Fruit fly (Drosophila melanogaster) whole organism, embryonic: Measurements from ENCODE around the gene teq.
A peak's percentile ranks its signal among the peaks of the same experiment; 100 is the strongest.

Source experiments
- Aef1 ChIP-seq: fragments of 200-800 bp; sonication (Bioruptor generic); IDR thresholded peaks from 3 replicates; pipeline ENCODE4 v1.3.6; 2022; ENCODE audit warnings: missing biosample characterization, missing genetic modification characterization
- CG10462 ChIP-seq: fragments of 200-800 bp; sonication (Bioruptor generic); optimal IDR thresholded peaks from 2 replicates; lab custom pipeline; 2016; ENCODE audit warnings: missing biosample characterization, missing genetic modification characterization
- CG17328 ChIP-seq: fragments of 200-800 bp; sonication (Bioruptor generic); IDR thresholded peaks from 2 replicates; pipeline ENCODE4 v1.3.6; 2022; ENCODE audit warnings: missing biosample characterization, missing genetic modification characterization
- CG2116 ChIP-seq: fragments of 200-800 bp; sonication (Bioruptor generic); optimal IDR thresholded peaks from 3 replicates; lab custom pipeline; 2018; ENCODE audit warnings: missing biosample characterization, mild to moderate bottlenecking, missing genetic modification characterization
- CG30431 ChIP-seq: fragments of 200-800 bp; sonication (Bioruptor generic); optimal IDR thresholded peaks from 2 replicates; lab custom pipeline; 2017; ENCODE audit warnings: missing biosample characterization, missing genetic modification characterization
- CG31388 ChIP-seq: fragments of 200-800 bp; sonication (Bioruptor generic); optimal IDR thresholded peaks from 2 replicates; lab custom pipeline; 2016; ENCODE audit warnings: missing biosample characterization, missing genetic modification characterization
- CG3163 ChIP-seq: fragments of 200-800 bp; sonication (Bioruptor generic); optimal IDR thresholded peaks from 3 replicates; lab custom pipeline; 2016; ENCODE audit warnings: missing biosample characterization, missing genetic modification characterization
- CG34376 ChIP-seq: fragments of 200-800 bp; sonication (Bioruptor generic); optimal IDR thresholded peaks from 2 replicates; lab custom pipeline; 2018; ENCODE audit warnings: missing biosample characterization, mild to moderate bottlenecking, missing genetic modification characterization
- CG3995 ChIP-seq: fragments of 200-800 bp; sonication (Bioruptor generic); optimal IDR thresholded peaks from 3 replicates; lab custom pipeline; 2016; ENCODE audit warnings: missing biosample characterization, missing genetic modification characterization
- CG43689 ChIP-seq: fragments of 200-800 bp; sonication (Bioruptor generic); IDR thresholded peaks from 2 replicates; pipeline ENCODE4 v1.3.6; 2022; ENCODE audit warnings: missing biosample characterization, missing genetic modification characterization
- CG5180 ChIP-seq: fragments of 200-800 bp; sonication (Bioruptor generic); optimal IDR thresholded peaks from 3 replicates; lab custom pipeline; 2017; ENCODE audit warnings: missing biosample characterization, missing genetic modification characterization, mild to moderate bottlenecking, moderate library complexity, missing genetic modification reagents
- CG6175 ChIP-seq: fragments of 200-800 bp; sonication (Bioruptor generic); IDR thresholded peaks from 3 replicates; pipeline ENCODE4 v1.3.6; 2022; ENCODE audit warnings: missing biosample characterization, missing genetic modification characterization
- CG9609 ChIP-seq: fragments of 200-800 bp; sonication (Bioruptor generic); optimal IDR thresholded peaks from 3 replicates; lab custom pipeline; 2016; ENCODE audit warnings: missing biosample characterization, missing genetic modification characterization
- D ChIP-seq, 2 experiments: fragments of 200-800 bp in 1 of 2; fragments of >200 bp in 1 of 2; sonication (Bioruptor generic) in 1 of 2; optimal IDR thresholded peaks; 2 replicates in 1 of 2; 3 replicates in 1 of 2; lab custom pipeline; 2017; ENCODE audit warnings: mild to moderate bottlenecking in 1 of 2, missing biosample characterization in 1 of 2, missing genetic modification characterization in 1 of 2, missing genetic modification reagents in 1 of 2
- Dek ChIP-seq: fragments of 200-800 bp; sonication (Bioruptor generic); optimal IDR thresholded peaks from 3 replicates; lab custom pipeline; 2019; ENCODE audit warnings: missing biosample characterization, mild to moderate bottlenecking, missing genetic modification characterization, moderate library complexity
- Dfd ChIP-seq, 2 experiments: fragments of >200 bp; optimal IDR thresholded peaks; 2 replicates each; lab custom pipeline; 2017; ENCODE audit warnings: missing biosample characterization in 2 of 2, missing genetic modification characterization in 2 of 2
- Dll ChIP-seq: fragments of 200-800 bp; sonication (Bioruptor generic); IDR thresholded peaks from 4 replicates; pipeline ENCODE4 v1.3.6; 2022; ENCODE audit warnings: missing biosample characterization, missing genetic modification characterization; ENCODE audit not compliant: partially characterized antibody
- Fer3 ChIP-seq: fragments of 200-800 bp; sonication (Bioruptor generic); optimal IDR thresholded peaks from 2 replicates; lab custom pipeline; 2018; ENCODE audit warnings: missing biosample characterization, mild to moderate bottlenecking, missing genetic modification characterization, moderate library complexity
- Gug ChIP-seq: fragments of 200-800 bp; sonication (Bioruptor generic); IDR thresholded peaks from 4 replicates; pipeline ENCODE4 v1.3.6; 2022; ENCODE audit warnings: missing biosample characterization, missing genetic modification characterization
- Hand ChIP-seq: fragments of 200-800 bp; sonication (Bioruptor generic); optimal IDR thresholded peaks from 2 replicates; lab custom pipeline; 2017; ENCODE audit warnings: mild to moderate bottlenecking, missing biosample characterization, missing genetic modification reagents, missing genetic modification characterization
- MESR4 ChIP-seq: fragments of 200-800 bp; sonication (Bioruptor generic); optimal IDR thresholded peaks from 2 replicates; lab custom pipeline; 2018; ENCODE audit warnings: missing biosample characterization, mild to moderate bottlenecking, missing genetic modification characterization, moderate library complexity
- Neu2 ChIP-seq: fragments of 200-800 bp; sonication (Bioruptor generic); optimal IDR thresholded peaks from 3 replicates; lab custom pipeline; 2016; ENCODE audit warnings: missing biosample characterization, missing genetic modification characterization, borderline replicate concordance
- NfI ChIP-seq: fragments of 200-800 bp; sonication (Bioruptor generic); optimal IDR thresholded peaks from 3 replicates; lab custom pipeline; 2018; ENCODE audit warnings: missing biosample characterization, mild to moderate bottlenecking, missing genetic modification characterization, moderate library complexity
- Rfx ChIP-seq: fragments of 200-800 bp; sonication (Bioruptor generic); IDR thresholded peaks from 2 replicates; pipeline ENCODE4 v1.3.6; 2022; ENCODE audit warnings: missing biosample characterization, missing genetic modification characterization
- Vsx1 ChIP-seq: fragments of 200-800 bp; sonication (Bioruptor generic); optimal IDR thresholded peaks from 2 replicates; lab custom pipeline; 2017; ENCODE audit warnings: missing biosample characterization, mild to moderate bottlenecking, missing genetic modification characterization, missing genetic modification reagents
- ase ChIP-seq: fragments of 200-800 bp; sonication (Bioruptor generic); IDR thresholded peaks from 3 replicates; pipeline ENCODE4 v1.3.6; 2022; ENCODE audit warnings: missing biosample characterization, missing genetic modification characterization
- bcd ChIP-seq: fragments of 200-800 bp; sonication (Bioruptor generic); optimal IDR thresholded peaks from 2 replicates; lab custom pipeline; 2017; ENCODE audit warnings: missing biosample characterization, mild to moderate bottlenecking, missing genetic modification characterization
- bowl ChIP-seq: fragments of 200-800 bp; sonication (Bioruptor generic); IDR thresholded peaks from 2 replicates; pipeline ENCODE4 v1.3.6; 2022; ENCODE audit warnings: missing biosample characterization, missing genetic modification characterization
- cas ChIP-seq: fragments of 200-800 bp; sonication (Bioruptor generic); IDR thresholded peaks from 2 replicates; pipeline ENCODE4 v1.3.6; 2022; ENCODE audit warnings: missing biosample characterization, missing genetic modification characterization
- fd3F ChIP-seq: fragments of 200-800 bp; sonication (Bioruptor generic); optimal IDR thresholded peaks from 2 replicates; lab custom pipeline; 2018; ENCODE audit warnings: missing biosample characterization, mild to moderate bottlenecking, missing genetic modification characterization, moderate library complexity
- fu2 ChIP-seq: fragments of 200-800 bp; sonication (Bioruptor generic); optimal IDR thresholded peaks from 2 replicates; lab custom pipeline; 2016; ENCODE audit warnings: missing biosample characterization, missing genetic modification characterization
- gce ChIP-seq: fragments of 200-800 bp; sonication (Bioruptor generic); IDR thresholded peaks from 3 replicates; pipeline ENCODE4 v1.3.6; 2022; ENCODE audit warnings: missing biosample characterization, missing genetic modification characterization
- h ChIP-seq: fragments of >200 bp; optimal IDR thresholded peaks from 2 replicates; lab custom pipeline; 2017
- hb ChIP-seq: fragments of 200-800 bp; sonication (Bioruptor generic); IDR thresholded peaks from 3 replicates; pipeline ENCODE4 v1.3.6; 2022; ENCODE audit warnings: missing biosample characterization, missing genetic modification characterization; ENCODE audit not compliant: partially characterized antibody
- hbn ChIP-seq: fragments of 200-800 bp; sonication (Bioruptor generic); IDR thresholded peaks from 2 replicates; pipeline ENCODE4 v1.3.6; 2022; ENCODE audit warnings: missing biosample characterization, missing genetic modification characterization; ENCODE audit not compliant: partially characterized antibody
- hth ChIP-seq: fragments of >200 bp; optimal IDR thresholded peaks from 2 replicates; lab custom pipeline; 2017; ENCODE audit warnings: inconsistent platforms
- jing ChIP-seq: fragments of 200-800 bp; sonication (Bioruptor generic); optimal IDR thresholded peaks from 2 replicates; lab custom pipeline; 2018; ENCODE audit warnings: missing biosample characterization, mild to moderate bottlenecking, missing genetic modification characterization
- kni ChIP-seq: fragments of 200-800 bp; sonication (Bioruptor generic); optimal IDR thresholded peaks from 3 replicates; lab custom pipeline; 2017; ENCODE audit warnings: mild to moderate bottlenecking, missing biosample characterization, missing genetic modification reagents, missing genetic modification characterization
- lilli ChIP-seq: fragments of 200-800 bp; sonication (Bioruptor generic); optimal IDR thresholded peaks from 3 replicates; lab custom pipeline; 2016; ENCODE audit warnings: missing biosample characterization, missing genetic modification characterization
- lola ChIP-seq, 3 experiments: fragments of >200 bp in 2 of 3; fragments of 200-800 bp in 1 of 3; sonication (Bioruptor generic) in 1 of 3; optimal IDR thresholded peaks; 2 replicates each; lab custom pipeline; 2017 to 2019; ENCODE audit warnings: missing biosample characterization in 3 of 3, missing genetic modification characterization in 3 of 3, mild to moderate bottlenecking in 1 of 3, moderate library complexity in 1 of 3
- mld ChIP-seq: fragments of 200-800 bp; sonication (Bioruptor generic); IDR thresholded peaks from 3 replicates; pipeline ENCODE4 v1.3.6; 2022; ENCODE audit warnings: missing biosample characterization, missing genetic modification characterization; ENCODE audit not compliant: partially characterized antibody
- sc ChIP-seq, 3 experiments: fragments of >200 bp in 2 of 3; fragments of 200-800 bp in 1 of 3; sonication (Bioruptor generic) in 1 of 3; optimal IDR thresholded peaks; 2 replicates in 2 of 3; 3 replicates in 1 of 3; lab custom pipeline; 2017; ENCODE audit warnings: mild to moderate bottlenecking in 1 of 3, missing biosample characterization in 1 of 3, missing genetic modification characterization in 1 of 3, missing genetic modification reagents in 1 of 3
- sim ChIP-seq: fragments of 200-800 bp; sonication (Bioruptor generic); IDR thresholded peaks from 2 replicates; pipeline ENCODE4 v1.3.6; 2022; ENCODE audit warnings: missing biosample characterization, missing genetic modification characterization
- ssp ChIP-seq: fragments of 200-800 bp; sonication (Bioruptor generic); IDR thresholded peaks from 2 replicates; pipeline ENCODE4 v1.3.6; 2022; ENCODE audit warnings: missing biosample characterization, missing genetic modification characterization
- tin ChIP-seq: fragments of 200-800 bp; sonication (Bioruptor generic); optimal IDR thresholded peaks from 3 replicates; lab custom pipeline; 2016; ENCODE audit warnings: missing biosample characterization, missing genetic modification characterization
- tio ChIP-seq: fragments of 200-800 bp; sonication (Bioruptor generic); optimal IDR thresholded peaks from 2 replicates; lab custom pipeline; 2017; ENCODE audit warnings: missing biosample characterization, missing genetic modification characterization, inconsistent platforms
- wor ChIP-seq: fragments of 200-800 bp; sonication (Bioruptor generic); IDR thresholded peaks from 2 replicates; pipeline ENCODE4 v1.3.6; 2022; ENCODE audit warnings: missing biosample characterization, missing genetic modification characterization
- z ChIP-seq: fragments of 200-800 bp; sonication (Bioruptor generic); IDR thresholded peaks from 3 replicates; pipeline ENCODE4 v1.3.6; 2022; ENCODE audit warnings: missing biosample characterization, missing genetic modification characterization

Gene teq

DNA sequence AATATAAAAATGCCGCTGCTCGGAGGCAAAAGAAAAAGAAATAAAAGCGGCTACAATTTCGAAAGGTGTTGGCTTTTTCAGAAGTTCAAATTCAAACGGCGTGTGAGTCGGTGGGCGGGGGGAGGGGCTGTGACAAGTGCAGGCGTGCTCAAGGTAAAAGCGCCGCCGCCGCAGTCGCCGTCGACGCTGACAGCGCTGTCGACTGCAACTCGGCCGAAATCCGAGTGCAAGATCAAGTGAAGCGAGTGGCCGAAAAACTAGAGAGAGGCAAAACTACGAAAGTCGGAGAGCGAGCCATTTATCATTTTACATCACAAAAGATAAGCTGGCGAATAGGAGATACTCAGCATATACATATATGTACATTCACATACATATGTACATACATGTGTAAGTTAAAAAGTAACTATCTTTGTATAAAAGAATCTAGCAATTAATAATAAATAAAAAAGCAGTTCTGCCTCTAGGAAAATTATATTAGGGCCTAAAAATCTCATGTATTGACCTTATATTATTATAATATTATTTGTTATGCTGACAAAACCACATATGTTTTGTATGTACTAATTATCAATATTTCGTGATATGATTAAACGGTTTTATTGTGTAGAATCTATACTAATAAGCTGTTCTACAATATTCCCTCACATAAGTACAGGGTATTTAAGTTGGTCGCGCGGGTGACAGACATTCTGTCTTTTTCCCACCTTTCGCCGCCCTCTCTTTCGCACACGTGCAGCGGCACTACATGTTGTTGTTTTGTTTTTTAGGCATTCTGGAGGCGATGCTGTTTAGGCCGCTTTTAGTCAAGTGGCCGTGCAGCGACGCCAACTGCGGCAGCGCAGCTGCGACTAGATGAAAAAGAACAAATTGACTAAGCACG is 54.5 kb downstream of the teq start (continued):
- no peak for TF ChIP-seq ssp
- peak; percentile 48 for TF ChIP-seq kni
- TF ChIP-seq bowl (GFP tag; lab: Robert Waterston, UW): no peak
- TF ChIP-seq tio (GFP tag; lab: Kevin White, UChicago): peak; percentile 75
- peak; percentile 33 for TF ChIP-seq Fer3 (tag; lab: Kevin White, UChicago)
- no peak for TF ChIP-seq Hand (GFP tag; lab: Kevin White, UChicago)
- TF ChIP-seq Dek: peak; percentile 19
- TF ChIP-seq tin (GFP tag; lab: Kevin White, UChicago): peak; percentile 51
- TF ChIP-seq CG17328 (GFP tag; lab: Robert Waterston, UW): no peak; the same call in 1 of the 2 replicates
- TF ChIP-seq Dfd (GFP tag; optimal IDR thresholded peaks at IDR 0.05; lab: Kevin White, UChicago): no peak
- TF ChIP-seq gce (GFP tag; lab: Robert Waterston, UW): no peak
- peak; percentile 8 for TF ChIP-seq jing (GFP tag; lab: Kevin White, UChicago)
- TF ChIP-seq ase: no peak
- no peak for TF ChIP-seq CG34376
- no peak for TF ChIP-seq h (lab: Kevin White, UChicago)
- TF ChIP-seq hb (GFP tag; lab: Robert Waterston, UW): no peak
- TF ChIP-seq Dll (GFP tag; lab: Robert Waterston, UW): no peak
- TF ChIP-seq hth (lab: Kevin White, UChicago): no peak
- peak; percentile 40 for TF ChIP-seq CG31388 (GFP tag; lab: Kevin White, UChicago)
- no peak for TF ChIP-seq MESR4 (GFP tag; lab: Kevin White, UChicago)
- peak in 1 of 3 experiments; percentile 87 for TF ChIP-seq lola (GFP tag; optimal IDR thresholded peaks at IDR 0.05; lab: Kevin White, UChicago)
- no peak for TF ChIP-seq CG3995
- no peak for TF ChIP-seq CG43689
- peak; percentile 84 for TF ChIP-seq z (GFP tag; lab: Robert Waterston, UW)
- 0 out of 3 replicates have a peak, but pooled peaks have one; percentile 20 for TF ChIP-seq Aef1 (GFP tag; lab: Robert Waterston, UW)
- peak; percentile 44 for TF ChIP-seq wor (GFP tag; lab: Robert Waterston, UW)
- TF ChIP-seq sim (GFP tag; lab: Robert Waterston, UW): no peak
- no peak for TF ChIP-seq cas
- TF ChIP-seq D (optimal IDR thresholded peaks at IDR 0.05; lab: Kevin White, UChicago): no peak
- peak; percentile 75 for TF ChIP-seq D (GFP tag; optimal IDR thresholded peaks at IDR 0.05; lab: Kevin White, UChicago)
- TF ChIP-seq hbn: no peak
- TF ChIP-seq CG9609: no peak
- TF ChIP-seq Neu2 (GFP tag; lab: Kevin White, UChicago): no peak
- TF ChIP-seq CG30431 (GFP tag; lab: Kevin White, UChicago): peak; percentile 55
- TF ChIP-seq CG6175 (GFP tag; lab: Robert Waterston, UW): no peak
- peak; percentile 41 for TF ChIP-seq CG5180 (GFP tag; lab: Kevin White, UChicago)
- TF ChIP-seq Gug (GFP tag; lab: Robert Waterston, UW): no peak
- peak; percentile 58 for TF ChIP-seq fd3F (GFP tag; lab: Kevin White, UChicago)
- peak; percentile 63 for TF ChIP-seq CG10462 (GFP tag; lab: Kevin White, UChicago)
- peak; percentile 53 for TF ChIP-seq NfI (GFP tag; lab: Kevin White, UChicago)
- TF ChIP-seq lilli (GFP tag; lab: Kevin White, UChicago): peak; percentile 27
- no peak for TF ChIP-seq mld (GFP tag; lab: Robert Waterston, UW)
- peak; percentile 38 for TF ChIP-seq CG2116
- TF ChIP-seq Rfx (GFP tag; lab: Robert Waterston, UW): 0 out of 2 replicates have a peak, but pooled peaks have one; percentile 3
- TF ChIP-seq bcd: peak; percentile 59
- no peak for TF ChIP-seq fu2 (GFP tag; lab: Kevin White, UChicago)
- TF ChIP-seq Vsx1 (GFP tag; lab: Kevin White, UChicago): peak; percentile 60
- TF ChIP-seq CG3163 (GFP tag; lab: Kevin White, UChicago): no peak
- TF ChIP-seq sc (optimal IDR thresholded peaks at IDR 0.05; lab: Kevin White, UChicago): no peak
- peak; percentile 76 for TF ChIP-seq sc (GFP tag; optimal IDR thresholded peaks at IDR 0.05; lab: Kevin White, UChicago)
